Worm (Caenorhabditis elegans) whole organism, L2 larva: ENCODE measurements around the gene F10C1.9.

ENCODE experiments used
- C34F6.9 ChIP-seq: fragments of 150-350 bp; optimal IDR thresholded peaks from 2 replicates; lab custom pipeline; 2014; ENCODE audit warnings: missing biosample characterization, missing genetic modification characterization
- F13H6.1 ChIP-seq: sonication (generic microtip); optimal IDR thresholded peaks from 2 replicates; lab custom pipeline; 2016; ENCODE audit warnings: missing genetic modification characterization, missing compliant biosample characterization
- R02D3.7 ChIP-seq: fragments of 150-350 bp; optimal IDR thresholded peaks from 2 replicates; lab custom pipeline; 2014; ENCODE audit warnings: missing biosample characterization, missing genetic modification characterization
- Y55F3AM.14 ChIP-seq: fragments of 200-800 bp; sonication (Bioruptor generic); optimal IDR thresholded peaks from 2 replicates; lab custom pipeline; 2018; ENCODE audit warnings: mild to moderate bottlenecking, missing genetic modification characterization, missing compliant biosample characterization
- ZK546.5 ChIP-seq: sonication (generic microtip); optimal IDR thresholded peaks from 2 replicates; lab custom pipeline; 2017; ENCODE audit warnings: missing biosample characterization, missing genetic modification characterization
- alr-1 ChIP-seq: fragments of 150-350 bp; optimal IDR thresholded peaks from 2 replicates; lab custom pipeline; 2014; ENCODE audit warnings: missing biosample characterization, missing genetic modification characterization
- aly-2 ChIP-seq: fragments of 150-350 bp; optimal IDR thresholded peaks from 2 replicates; lab custom pipeline; 2014; ENCODE audit warnings: missing biosample characterization, missing genetic modification characterization
- ama-1 ChIP-seq: fragments of 150-350 bp; optimal IDR thresholded peaks from 2 replicates; lab custom pipeline; 2018; ENCODE audit warnings: inconsistent platforms
- blmp-1 ChIP-seq: sonication (generic microtip); optimal IDR thresholded peaks from 2 replicates; lab custom pipeline; 2017; ENCODE audit warnings: missing genetic modification characterization, mild to moderate bottlenecking, missing compliant biosample characterization, antibody characterized with exemption, moderate library complexity; ENCODE audit not compliant: insufficient read depth
- ceh-16 ChIP-seq: fragments of 150-350 bp; optimal IDR thresholded peaks from 2 replicates; lab custom pipeline; 2014; ENCODE audit warnings: missing biosample characterization, missing genetic modification characterization
- ceh-82 ChIP-seq: fragments of 150-350 bp; optimal IDR thresholded peaks from 2 replicates; lab custom pipeline; 2014; ENCODE audit warnings: missing biosample characterization, missing genetic modification characterization
- crh-2 ChIP-seq: sonication (generic microtip); optimal IDR thresholded peaks from 2 replicates; lab custom pipeline; 2017; ENCODE audit warnings: missing biosample characterization, missing genetic modification characterization
- dmd-4 ChIP-seq: sonication (generic microtip); optimal IDR thresholded peaks from 2 replicates; lab custom pipeline; 2017; ENCODE audit warnings: missing biosample characterization, missing genetic modification characterization
- egl-27 ChIP-seq: sonication (generic microtip); optimal IDR thresholded peaks from 3 replicates; lab custom pipeline; 2017; ENCODE audit warnings: missing biosample characterization, missing genetic modification reagents, missing genetic modification characterization
- elt-1 ChIP-seq: fragments of 150-350 bp; optimal IDR thresholded peaks from 2 replicates; lab custom pipeline; 2014; ENCODE audit warnings: missing biosample characterization, missing genetic modification characterization
- elt-3 ChIP-seq: sonication (generic microtip); optimal IDR thresholded peaks from 2 replicates; lab custom pipeline; 2017; ENCODE audit warnings: missing biosample characterization, missing genetic modification characterization
- fos-1 ChIP-seq: fragments of 150-350 bp; optimal IDR thresholded peaks from 2 replicates; lab custom pipeline; 2014; ENCODE audit warnings: missing biosample characterization, missing genetic modification characterization
- gmeb-1 ChIP-seq: fragments of 150-350 bp; optimal IDR thresholded peaks from 2 replicates; lab custom pipeline; 2014; ENCODE audit warnings: missing biosample characterization, missing genetic modification characterization
- lin-11 ChIP-seq: fragments of 150-350 bp; sonication (generic microtip); optimal IDR thresholded peaks from 2 replicates; lab custom pipeline; 2014; ENCODE audit warnings: missing biosample characterization, missing genetic modification characterization, inconsistent platforms, mixed read lengths
- lin-13 ChIP-seq: fragments of 150-350 bp; optimal IDR thresholded peaks from 2 replicates; lab custom pipeline; 2014; ENCODE audit warnings: missing biosample characterization, missing genetic modification reagents, missing genetic modification characterization
- lin-39 ChIP-seq: fragments of 150-350 bp; optimal IDR thresholded peaks from 2 replicates; lab custom pipeline; 2014; ENCODE audit warnings: missing biosample characterization, missing genetic modification reagents, missing genetic modification characterization
- lsy-2 ChIP-seq, 2 experiments: fragments of 150-350 bp in 1 of 2; sonication (generic microtip) in 1 of 2; optimal IDR thresholded peaks; 2 replicates each; lab custom pipeline; 2014 to 2017; ENCODE audit warnings: missing biosample characterization in 2 of 2, missing genetic modification characterization in 2 of 2
- mab-5 ChIP-seq: fragments of 150-350 bp; optimal IDR thresholded peaks from 2 replicates; lab custom pipeline; 2014; ENCODE audit warnings: missing biosample characterization, missing genetic modification characterization
- mbf-1 ChIP-seq: sonication (generic microtip); optimal IDR thresholded peaks from 2 replicates; lab custom pipeline; 2017; ENCODE audit warnings: missing biosample characterization, missing genetic modification characterization
- mdl-1 ChIP-seq, 2 experiments: fragments of 150-350 bp in 1 of 2; sonication (generic microtip) in 1 of 2; optimal IDR thresholded peaks; 2 replicates each; lab custom pipeline; 2017; ENCODE audit warnings: missing biosample characterization in 2 of 2, missing genetic modification characterization in 2 of 2
- nhr-10 ChIP-seq: sonication (generic microtip); optimal IDR thresholded peaks from 2 replicates; lab custom pipeline; 2017; ENCODE audit warnings: missing biosample characterization, missing genetic modification characterization
- nhr-11 ChIP-seq: fragments of 150-350 bp; optimal IDR thresholded peaks from 2 replicates; lab custom pipeline; 2014; ENCODE audit warnings: missing biosample characterization, missing genetic modification characterization
- nhr-12 ChIP-seq: fragments of 150-350 bp; optimal IDR thresholded peaks from 2 replicates; lab custom pipeline; 2014; ENCODE audit warnings: missing biosample characterization, missing genetic modification characterization
- nhr-129 ChIP-seq: fragments of 150-350 bp; optimal IDR thresholded peaks from 2 replicates; lab custom pipeline; 2014; ENCODE audit warnings: missing biosample characterization, missing genetic modification characterization
- nhr-21 ChIP-seq: fragments of 150-350 bp; optimal IDR thresholded peaks from 2 replicates; lab custom pipeline; 2014; ENCODE audit warnings: missing biosample characterization, missing genetic modification characterization
- nhr-23 ChIP-seq: fragments of 150-350 bp; optimal IDR thresholded peaks from 2 replicates; lab custom pipeline; 2014; ENCODE audit warnings: missing biosample characterization, missing genetic modification reagents, missing genetic modification characterization
- nhr-237 ChIP-seq: fragments of 150-350 bp; optimal IDR thresholded peaks from 2 replicates; lab custom pipeline; 2014; ENCODE audit warnings: missing biosample characterization, missing genetic modification characterization
- nhr-25 ChIP-seq: fragments of 150-350 bp; sonication (generic microtip); optimal IDR thresholded peaks from 3 replicates; lab custom pipeline; 2014; ENCODE audit warnings: missing biosample characterization, missing genetic modification characterization
- nhr-6 ChIP-seq: fragments of 150-350 bp; optimal IDR thresholded peaks from 2 replicates; lab custom pipeline; 2014; ENCODE audit warnings: missing biosample characterization, missing genetic modification characterization
- nhr-77 ChIP-seq: fragments of 150-350 bp; optimal IDR thresholded peaks from 2 replicates; lab custom pipeline; 2014; ENCODE audit warnings: missing biosample characterization, missing genetic modification characterization
- peb-1 ChIP-seq: fragments of 150-350 bp; optimal IDR thresholded peaks from 2 replicates; lab custom pipeline; 2014; ENCODE audit warnings: missing biosample characterization, missing genetic modification characterization
- sem-4 ChIP-seq: fragments of 150-350 bp; optimal IDR thresholded peaks from 2 replicates; lab custom pipeline; 2014; ENCODE audit warnings: missing biosample characterization, missing genetic modification reagents, missing genetic modification characterization
- skn-1 ChIP-seq: sonication (generic microtip); optimal IDR thresholded peaks from 2 replicates; lab custom pipeline; 2017; ENCODE audit warnings: missing biosample characterization, missing genetic modification characterization
- sma-3 ChIP-seq: sonication (generic microtip); optimal IDR thresholded peaks from 2 replicates; lab custom pipeline; 2016; ENCODE audit warnings: missing genetic modification reagents, missing genetic modification characterization, missing compliant biosample characterization
- sma-9 ChIP-seq, 2 experiments: fragments of 150-350 bp in 1 of 2; sonication (generic microtip) in 1 of 2; optimal IDR thresholded peaks; 2 replicates each; lab custom pipeline; 2014 to 2016; ENCODE audit warnings: missing genetic modification characterization in 2 of 2, mild to moderate bottlenecking in 1 of 2, missing biosample characterization in 1 of 2, missing compliant biosample characterization in 1 of 2, missing genetic modification reagents in 1 of 2, moderate library complexity in 1 of 2
- snpc-4 ChIP-seq: fragments of 150-350 bp; optimal IDR thresholded peaks from 2 replicates; lab custom pipeline; 2014; ENCODE audit warnings: missing biosample characterization, missing genetic modification characterization
- unc-39 ChIP-seq: fragments of 150-350 bp; optimal IDR thresholded peaks from 2 replicates; lab custom pipeline; 2014; ENCODE audit warnings: missing biosample characterization, missing genetic modification characterization
- unc-55 ChIP-seq: fragments of 150-350 bp; sonication (generic microtip); optimal IDR thresholded peaks from 3 replicates; lab custom pipeline; 2014; ENCODE audit warnings: missing biosample characterization, missing genetic modification reagents, missing genetic modification characterization
- unc-62 ChIP-seq: fragments of 150-350 bp; optimal IDR thresholded peaks from 2 replicates; lab custom pipeline; 2014; ENCODE audit warnings: missing biosample characterization, missing genetic modification reagents, missing genetic modification characterization
- zag-1 ChIP-seq: fragments of 150-350 bp; optimal IDR thresholded peaks from 2 replicates; lab custom pipeline; 2014; ENCODE audit warnings: missing biosample characterization, missing genetic modification characterization
- ztf-1 ChIP-seq: fragments of 200-800 bp; sonication (Bioruptor generic); conservative IDR thresholded peaks from 2 replicates; pipeline ENCODE4 v1.3.6; 2022; ENCODE audit warnings: missing genetic modification characterization, missing compliant biosample characterization
- ztf-11 ChIP-seq: sonication (generic microtip); optimal IDR thresholded peaks from 2 replicates; lab custom pipeline; 2017; ENCODE audit warnings: missing biosample characterization, missing genetic modification characterization
- ztf-4 ChIP-seq: fragments of 150-350 bp; optimal IDR thresholded peaks from 2 replicates; lab custom pipeline; 2014; ENCODE audit warnings: missing biosample characterization, missing genetic modification characterization

F10C1.9 gene

DNA sequence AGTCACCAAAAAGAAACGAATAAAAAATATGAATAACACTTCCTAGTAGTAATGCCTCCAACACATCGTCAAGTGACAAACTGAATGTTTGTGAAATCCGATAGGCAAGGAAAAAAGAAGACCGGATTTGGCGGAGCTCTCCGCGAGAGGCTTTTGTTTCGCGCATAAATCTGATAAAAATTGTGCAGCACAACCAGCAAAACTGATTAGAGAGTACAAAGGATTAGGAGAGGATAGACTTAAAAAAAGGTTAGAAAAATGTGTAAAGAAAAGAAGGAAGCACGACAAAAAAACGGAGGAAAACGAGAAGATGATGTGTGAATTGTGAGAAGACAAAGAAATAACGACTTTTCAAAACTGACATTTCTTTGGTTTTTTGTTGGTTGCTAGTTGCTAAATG lies 17.4 kb downstream of the F10C1.9 start, which contains the start of gene rab-3:
Gene rab-3 (minus strand): TSS at position 147 of the 400 bp plus-strand sequence.
- no peak for TF ChIP-seq nhr-237
- peak; percentile 10 for TF ChIP-seq C34F6.9 (tag; lab: Kevin White, UChicago)

DNA sequence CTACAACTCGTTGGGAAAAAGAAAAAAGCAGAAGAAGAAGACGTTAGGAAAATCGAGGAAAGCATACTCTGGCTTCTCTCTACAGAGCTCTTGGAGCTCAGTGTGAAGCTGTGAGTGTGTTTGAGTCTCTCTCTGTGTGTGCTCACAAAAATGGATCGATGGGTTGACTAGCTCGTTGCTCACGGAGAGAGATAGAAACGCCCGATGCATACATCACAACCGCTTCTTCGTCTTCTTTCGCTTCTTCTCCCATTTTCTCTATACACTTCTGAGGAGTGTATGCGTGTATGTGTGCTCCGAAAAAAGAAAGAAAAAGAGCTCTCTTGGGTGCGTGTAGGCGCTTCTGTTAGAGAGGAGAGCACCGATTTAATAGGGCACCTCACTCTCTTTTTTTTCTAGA lies 20.0 kb downstream of the F10C1.9 start:
- TF ChIP-seq lin-13 (GFP tag; lab: Kevin White, UChicago): peak; percentile 38
- no peak for TF ChIP-seq gmeb-1
- peak; percentile 88 for TF ChIP-seq C34F6.9 (tag; lab: Kevin White, UChicago)
- TF ChIP-seq nhr-25 (tag; lab: Kevin White, UChicago): no peak
- peak; percentile 82 for TF ChIP-seq nhr-6
- TF ChIP-seq crh-2 (tag; lab: Kevin White, UChicago): peak; percentile 80
- TF ChIP-seq nhr-21 (tag; lab: Kevin White, UChicago): no peak
- no peak for TF ChIP-seq ztf-1
- no peak for TF ChIP-seq egl-27 (tag; lab: Kevin White, UChicago)
- peak; percentile 22 to 59 for TF ChIP-seq lsy-2 (tag; optimal IDR thresholded peaks at IDR 0.05; lab: Kevin White, UChicago)
- peak; percentile 91 for TF ChIP-seq zag-1
- TF ChIP-seq dmd-4 (tag; lab: Kevin White, UChicago): no peak
- peak; percentile 53 for TF ChIP-seq sma-9 (GFP tag; optimal IDR thresholded peaks at IDR 0.05; lab: Kevin White, UChicago)
- TF ChIP-seq sma-9 (tag; optimal IDR thresholded peaks at IDR 0.05; lab: Kevin White, UChicago): no peak
- TF ChIP-seq lin-39: peak; percentile 20
- TF ChIP-seq unc-62 (GFP tag; lab: Kevin White, UChicago): no peak
- TF ChIP-seq ztf-4 (tag; lab: Kevin White, UChicago): no peak
- TF ChIP-seq nhr-11 (tag; lab: Kevin White, UChicago): no peak
- TF ChIP-seq mbf-1 (tag; lab: Kevin White, UChicago): no peak
- TF ChIP-seq sma-3 (GFP tag; lab: Kevin White, UChicago): no peak
- peak; percentile 54 for TF ChIP-seq Y55F3AM.14 (GFP tag; lab: Kevin White, UChicago)
- TF ChIP-seq nhr-10 (tag; lab: Kevin White, UChicago): no peak
- TF ChIP-seq snpc-4 (tag; lab: Kevin White, UChicago): peak; percentile 64
- TF ChIP-seq ama-1 (lab: Kevin White, UChicago): no peak
- no peak for TF ChIP-seq nhr-77 (tag; lab: Kevin White, UChicago)
- peak; percentile 89 for TF ChIP-seq lin-11 (tag; lab: Kevin White, UChicago)
- TF ChIP-seq ZK546.5 (tag; lab: Kevin White, UChicago): no peak
- TF ChIP-seq elt-3 (tag; lab: Kevin White, UChicago): no peak
- TF ChIP-seq unc-39 (tag; lab: Kevin White, UChicago): no peak
- TF ChIP-seq alr-1 (tag; lab: Kevin White, UChicago): no peak
- peak; percentile 53 for TF ChIP-seq sem-4 (tag; lab: Kevin White, UChicago)
- peak; percentile 89 for TF ChIP-seq nhr-129 (tag; lab: Kevin White, UChicago)
- TF ChIP-seq aly-2 (tag; lab: Kevin White, UChicago): no peak
- TF ChIP-seq mdl-1 (tag; optimal IDR thresholded peaks at IDR 0.05; lab: Kevin White, UChicago): peak in 1 of 2 experiments; percentile 55
- TF ChIP-seq ztf-11 (tag; lab: Kevin White, UChicago): no peak
- no peak for TF ChIP-seq nhr-12 (tag; lab: Kevin White, UChicago)
- no peak for TF ChIP-seq peb-1
- peak; percentile 49 for TF ChIP-seq mab-5 (tag; lab: Kevin White, UChicago)
- no peak for TF ChIP-seq ceh-16 (tag; lab: Kevin White, UChicago)
- TF ChIP-seq R02D3.7 (tag; lab: Kevin White, UChicago): no peak
- peak; percentile 52 for TF ChIP-seq F13H6.1 (tag; lab: Kevin White, UChicago)
- no peak for TF ChIP-seq elt-1 (tag; lab: Kevin White, UChicago)
- no peak for TF ChIP-seq skn-1
- TF ChIP-seq blmp-1 (tag; lab: Kevin White, UChicago): no peak
- no peak for TF ChIP-seq fos-1 (tag; lab: Kevin White, UChicago)
- TF ChIP-seq ceh-82 (tag; lab: Kevin White, UChicago): peak; percentile 3
- peak; percentile 96 for TF ChIP-seq unc-55 (GFP tag; lab: Kevin White, UChicago)
- no peak for TF ChIP-seq nhr-23 (tag; lab: Kevin White, UChicago)
- no peak for TF ChIP-seq nhr-237
